Worm (Caenorhabditis elegans) whole organism, L2 larva: ENCODE results near the gene C26H9A.4.

Source experiments
- F13H6.1 ChIP-seq: sonication (generic microtip); optimal IDR thresholded peaks from 2 replicates; lab custom pipeline; 2016; ENCODE audit warnings: missing genetic modification characterization, missing compliant biosample characterization
- R02D3.7 ChIP-seq: fragments of 150-350 bp; optimal IDR thresholded peaks from 2 replicates; lab custom pipeline; 2014; ENCODE audit warnings: missing biosample characterization, missing genetic modification characterization
- aly-2 ChIP-seq: fragments of 150-350 bp; optimal IDR thresholded peaks from 2 replicates; lab custom pipeline; 2014; ENCODE audit warnings: missing biosample characterization, missing genetic modification characterization
- ama-1 ChIP-seq: fragments of 150-350 bp; optimal IDR thresholded peaks from 2 replicates; lab custom pipeline; 2018; ENCODE audit warnings: inconsistent platforms
- elt-1 ChIP-seq: fragments of 150-350 bp; optimal IDR thresholded peaks from 2 replicates; lab custom pipeline; 2014; ENCODE audit warnings: missing biosample characterization, missing genetic modification characterization
- nhr-12 ChIP-seq: fragments of 150-350 bp; optimal IDR thresholded peaks from 2 replicates; lab custom pipeline; 2014; ENCODE audit warnings: missing biosample characterization, missing genetic modification characterization
- nhr-21 ChIP-seq: fragments of 150-350 bp; optimal IDR thresholded peaks from 2 replicates; lab custom pipeline; 2014; ENCODE audit warnings: missing biosample characterization, missing genetic modification characterization
- snpc-4 ChIP-seq: fragments of 150-350 bp; optimal IDR thresholded peaks from 2 replicates; lab custom pipeline; 2014; ENCODE audit warnings: missing biosample characterization, missing genetic modification characterization
- unc-55 ChIP-seq: fragments of 150-350 bp; sonication (generic microtip); optimal IDR thresholded peaks from 3 replicates; lab custom pipeline; 2014; ENCODE audit warnings: missing biosample characterization, missing genetic modification reagents, missing genetic modification characterization
- unc-62 ChIP-seq: fragments of 150-350 bp; optimal IDR thresholded peaks from 2 replicates; lab custom pipeline; 2014; ENCODE audit warnings: missing biosample characterization, missing genetic modification reagents, missing genetic modification characterization
- zag-1 ChIP-seq: fragments of 150-350 bp; optimal IDR thresholded peaks from 2 replicates; lab custom pipeline; 2014; ENCODE audit warnings: missing biosample characterization, missing genetic modification characterization
- ztf-11 ChIP-seq: sonication (generic microtip); optimal IDR thresholded peaks from 2 replicates; lab custom pipeline; 2017; ENCODE audit warnings: missing biosample characterization, missing genetic modification characterization
- ztf-4 ChIP-seq: fragments of 150-350 bp; optimal IDR thresholded peaks from 2 replicates; lab custom pipeline; 2014; ENCODE audit warnings: missing biosample characterization, missing genetic modification characterization

DNA sequence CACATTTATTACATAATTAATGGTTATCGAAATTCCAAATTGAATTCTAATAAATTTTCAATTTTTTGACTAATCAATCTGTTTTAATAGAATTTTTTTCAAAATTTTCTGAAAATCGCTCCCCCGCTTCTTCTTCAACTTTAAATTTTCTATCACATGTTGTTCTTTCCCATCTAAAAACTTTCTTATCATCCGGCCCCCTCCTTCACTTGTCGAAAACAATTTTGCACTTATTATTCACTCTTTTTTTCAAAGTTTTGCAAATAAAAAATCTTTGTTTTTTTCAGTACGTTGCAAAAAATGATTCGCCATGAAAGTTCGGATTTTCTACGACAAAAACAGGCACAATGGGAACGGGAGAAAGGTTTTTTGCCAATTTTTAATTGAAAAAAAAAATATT, 35.2 kb downstream of the C26H9A.4 start, which contains the start of gene T23B5.3:
- TF ChIP-seq zag-1 (tag; lab: Kevin White, UChicago) = no peak
- no peak for TF ChIP-seq unc-55 (GFP tag; lab: Kevin White, UChicago)
- no peak for TF ChIP-seq ama-1 (lab: Kevin White, UChicago)
- TF ChIP-seq ztf-4 (tag; lab: Kevin White, UChicago) = no peak
- TF ChIP-seq nhr-21 (tag; lab: Kevin White, UChicago) = no peak
- no peak for TF ChIP-seq F13H6.1 (tag; lab: Kevin White, UChicago)
- TF ChIP-seq ztf-11 (tag; lab: Kevin White, UChicago) = no peak
- no peak for TF ChIP-seq elt-1
- TF ChIP-seq aly-2 (tag; lab: Kevin White, UChicago) = no peak
- no peak for TF ChIP-seq R02D3.7
- no peak for TF ChIP-seq nhr-12 (tag; lab: Kevin White, UChicago)
- no peak for TF ChIP-seq unc-62 (GFP tag; lab: Kevin White, UChicago)
- no peak for TF ChIP-seq snpc-4 (tag; lab: Kevin White, UChicago)
